Fruit fly (Drosophila melanogaster) whole organism, prepupa: ENCODE results near the gene CG14856.

Experiments used
- CG16779 ChIP-seq: fragments of 200-800 bp; sonication (Bioruptor generic); optimal IDR thresholded peaks from 3 replicates; lab custom pipeline; 2017; ENCODE audit warnings: missing biosample characterization, mild to moderate bottlenecking, missing genetic modification characterization
- Eip93F ChIP-seq: fragments of 200-800 bp; sonication (Bioruptor generic); optimal IDR thresholded peaks from 2 replicates; lab custom pipeline; 2016; ENCODE audit warnings: missing biosample characterization, mild to moderate bottlenecking, missing genetic modification characterization
- Lpt ChIP-seq: fragments of 200-800 bp; sonication (Bioruptor generic); optimal IDR thresholded peaks from 3 replicates; lab custom pipeline; 2016; ENCODE audit warnings: missing biosample characterization, missing genetic modification characterization
- OdsH ChIP-seq: fragments of 200-800 bp; sonication (Bioruptor generic); optimal IDR thresholded peaks from 3 replicates; lab custom pipeline; 2016; ENCODE audit warnings: missing biosample characterization, missing genetic modification characterization
- dac ChIP-seq: fragments of 200-800 bp; sonication (Bioruptor generic); optimal IDR thresholded peaks from 2 replicates; lab custom pipeline; 2017; ENCODE audit warnings: missing biosample characterization, mild to moderate bottlenecking, missing genetic modification characterization
- eg ChIP-seq: fragments of 200-800 bp; sonication (Bioruptor generic); IDR thresholded peaks from 3 replicates; pipeline ENCODE4 v1.3.6; 2022; ENCODE audit warnings: missing biosample characterization, missing genetic modification characterization
- salr ChIP-seq, 2 experiments: fragments of 200-800 bp; sonication (Bioruptor generic); optimal IDR thresholded peaks; 3 replicates each; lab custom pipeline; 2016 to 2018; ENCODE audit warnings: missing biosample characterization in 2 of 2, missing genetic modification characterization in 2 of 2, mild to moderate bottlenecking in 1 of 2
- ss ChIP-seq, 2 experiments: fragments of 200-800 bp; sonication (Bioruptor generic); optimal IDR thresholded peaks; 2 replicates in 1 of 2; 3 replicates in 1 of 2; lab custom pipeline; 2017 to 2018; ENCODE audit warnings: mild to moderate bottlenecking in 2 of 2, missing biosample characterization in 2 of 2, missing genetic modification characterization in 2 of 2, moderate library complexity in 1 of 2
- topi ChIP-seq: fragments of 200-800 bp; sonication (Bioruptor generic); optimal IDR thresholded peaks from 3 replicates; lab custom pipeline; 2016; ENCODE audit warnings: missing biosample characterization, missing genetic modification characterization
- vri ChIP-seq: fragments of 200-800 bp; sonication (Bioruptor generic); optimal IDR thresholded peaks from 3 replicates; lab custom pipeline; 2016; ENCODE audit warnings: missing biosample characterization, mild to moderate bottlenecking, missing genetic modification characterization

dm6 chr3R:14830262-14830758 is 31.5 kb downstream of the CG14856 start:
- TF ChIP-seq OdsH (GFP tag; lab: Kevin White, UChicago): no peak
- no peak for TF ChIP-seq topi (GFP tag; lab: Kevin White, UChicago)
- no peak for TF ChIP-seq CG16779 (tag; lab: Kevin White, UChicago)
- no peak for TF ChIP-seq dac (GFP tag; lab: Kevin White, UChicago)
- TF ChIP-seq ss (GFP tag; optimal IDR thresholded peaks at IDR 0.05; lab: Kevin White, UChicago): no peak
- TF ChIP-seq Lpt (GFP tag; lab: Kevin White, UChicago): no peak
- no peak for TF ChIP-seq vri (GFP tag; lab: Kevin White, UChicago)
- no peak for TF ChIP-seq eg (GFP tag; lab: Robert Waterston, UW)
- no peak for TF ChIP-seq salr (GFP tag; optimal IDR thresholded peaks at IDR 0.05; lab: Kevin White, UChicago)
- no peak for TF ChIP-seq Eip93F
